Worm (Caenorhabditis elegans) whole organism, early embryonic: ENCODE data around the gene R11H6.2.

Source experiments
- F13C5.2 ChIP-seq: sonication (generic microtip); optimal IDR thresholded peaks from 2 replicates; lab custom pipeline; 2017; ENCODE audit warnings: mild to moderate bottlenecking, missing genetic modification characterization, inconsistent platforms, missing compliant biosample characterization
- aly-1 ChIP-seq: sonication (generic microtip); optimal IDR thresholded peaks from 2 replicates; lab custom pipeline; 2016; ENCODE audit warnings: missing genetic modification characterization, missing compliant biosample characterization
- ama-1 ChIP-seq: fragments of 150-350 bp; optimal IDR thresholded peaks from 2 replicates; lab custom pipeline; 2014
- ceh-13 ChIP-seq: fragments of 200-800 bp; sonication (Bioruptor generic); optimal IDR thresholded peaks from 2 replicates; lab custom pipeline; 2018; ENCODE audit warnings: mild to moderate bottlenecking, missing genetic modification characterization, missing compliant biosample characterization
- ceh-36 ChIP-seq: sonication (generic microtip); optimal IDR thresholded peaks from 2 replicates; lab custom pipeline; 2016; ENCODE audit warnings: missing genetic modification characterization, inconsistent platforms, missing compliant biosample characterization
- flt-1 ChIP-seq: fragments of 200-800 bp; sonication (Bioruptor generic); IDR thresholded peaks from 2 replicates; pipeline ENCODE4 v1.3.6; 2022; ENCODE audit warnings: missing genetic modification characterization, missing compliant biosample characterization
- hmg-4 ChIP-seq: fragments of 200-800 bp; sonication (Bioruptor generic); optimal IDR thresholded peaks from 2 replicates; lab custom pipeline; 2018; ENCODE audit warnings: mild to moderate bottlenecking, missing genetic modification characterization, missing compliant biosample characterization
- hnd-1 ChIP-seq: sonication (generic microtip); optimal IDR thresholded peaks from 2 replicates; lab custom pipeline; 2016; ENCODE audit warnings: missing genetic modification characterization, missing compliant biosample characterization
- tbx-11 ChIP-seq: fragments of 200-800 bp; sonication (Bioruptor generic); IDR thresholded peaks from 2 replicates; pipeline ENCODE4 v1.3.6; 2022; ENCODE audit warnings: missing genetic modification characterization, missing compliant biosample characterization
- tra-4 ChIP-seq: sonication (generic microtip); optimal IDR thresholded peaks from 2 replicates; lab custom pipeline; 2017; ENCODE audit warnings: missing genetic modification characterization, missing compliant biosample characterization

ce11 chrV:14620835-14621234 is 23.0 kb downstream of the R11H6.2 start, which contains the start of gene hot-1:
- TF ChIP-seq hnd-1 (no peak), aly-1 (tag; lab: Kevin White, UChicago) (no peak), hmg-4 (GFP tag; lab: Kevin White, UChicago) (no peak), ceh-13 (GFP tag; lab: Kevin White, UChicago) (no peak), flt-1 (GFP tag; lab: Robert Waterston, UW) (no peak), ama-1 (lab: Kevin White, UChicago) (no peak), tbx-11 (no peak), F13C5.2 (tag; lab: Kevin White, UChicago) (no peak), tra-4 (tag; lab: Kevin White, UChicago) (no peak), ceh-36 (tag; lab: Kevin White, UChicago) (no peak)
